Fruit fly (Drosophila melanogaster) whole organism, embryonic: Measurements from ENCODE around the gene RpL6.

Source experiments
- Bgb ChIP-seq: fragments of 200-800 bp; sonication (Bioruptor generic); IDR thresholded peaks from 2 replicates; pipeline ENCODE4 v1.3.6; 2022; ENCODE audit warnings: missing biosample characterization, missing genetic modification characterization; ENCODE audit not compliant: partially characterized antibody
- Blimp-1 ChIP-seq: fragments of 200-800 bp; sonication (Bioruptor generic); optimal IDR thresholded peaks from 3 replicates; lab custom pipeline; 2018; ENCODE audit warnings: missing biosample characterization, missing genetic modification characterization, mild to moderate bottlenecking, moderate library complexity, missing genetic modification reagents
- CG15479 ChIP-seq: fragments of 200-800 bp; sonication (Bioruptor generic); optimal IDR thresholded peaks from 3 replicates; lab custom pipeline; 2019; ENCODE audit warnings: missing biosample characterization, mild to moderate bottlenecking, missing genetic modification characterization, moderate library complexity
- CG17568 ChIP-seq: fragments of 200-800 bp; sonication (Bioruptor generic); optimal IDR thresholded peaks from 2 replicates; lab custom pipeline; 2018; ENCODE audit warnings: missing biosample characterization, mild to moderate bottlenecking, missing genetic modification characterization, moderate library complexity
- CG17912 ChIP-seq: fragments of 200-800 bp; sonication (Bioruptor generic); optimal IDR thresholded peaks from 2 replicates; lab custom pipeline; 2018; ENCODE audit warnings: missing biosample characterization, mild to moderate bottlenecking, missing genetic modification characterization
- CG1792 ChIP-seq: fragments of 200-800 bp; sonication (Bioruptor generic); optimal IDR thresholded peaks from 2 replicates; lab custom pipeline; 2016; ENCODE audit warnings: missing biosample characterization, missing genetic modification characterization
- CG18011 ChIP-seq: fragments of 200-800 bp; sonication (Bioruptor generic); optimal IDR thresholded peaks from 2 replicates; lab custom pipeline; 2017; ENCODE audit warnings: missing biosample characterization, missing genetic modification characterization, mild to moderate bottlenecking, moderate library complexity, missing genotype
- CG2199 ChIP-seq: fragments of 200-800 bp; sonication (Bioruptor generic); IDR thresholded peaks from 3 replicates; pipeline ENCODE4 v1.3.6; 2022; ENCODE audit warnings: missing biosample characterization, missing genetic modification characterization
- CG2202 ChIP-seq: fragments of 200-800 bp; sonication (Bioruptor generic); optimal IDR thresholded peaks from 2 replicates; lab custom pipeline; 2018; ENCODE audit warnings: missing biosample characterization, mild to moderate bottlenecking, missing genetic modification characterization
- CG3065 ChIP-seq: fragments of 200-800 bp; sonication (Bioruptor generic); optimal IDR thresholded peaks from 2 replicates; lab custom pipeline; 2016; ENCODE audit warnings: missing biosample characterization, missing genetic modification characterization
- CG32532 ChIP-seq: fragments of 200-800 bp; sonication (Bioruptor generic); IDR thresholded peaks from 2 replicates; pipeline ENCODE4 v1.3.6; 2022; ENCODE audit warnings: missing biosample characterization, missing genetic modification characterization
- CG4424 ChIP-seq: fragments of 200-800 bp; sonication (Bioruptor generic); optimal IDR thresholded peaks from 3 replicates; lab custom pipeline; 2016; ENCODE audit warnings: missing biosample characterization, missing genetic modification characterization
- CG5245 ChIP-seq: fragments of 200-800 bp; sonication (Bioruptor generic); optimal IDR thresholded peaks from 3 replicates; lab custom pipeline; 2016; ENCODE audit warnings: missing biosample characterization, missing genetic modification characterization
- CG6791 ChIP-seq: fragments of 200-800 bp; sonication (Bioruptor generic); IDR thresholded peaks from 3 replicates; pipeline ENCODE4 v1.3.6; 2022; ENCODE audit warnings: missing biosample characterization, missing genetic modification characterization; ENCODE audit not compliant: partially characterized antibody
- CG8089 ChIP-seq: fragments of 200-800 bp; sonication (Bioruptor generic); optimal IDR thresholded peaks from 3 replicates; lab custom pipeline; 2016; ENCODE audit warnings: missing biosample characterization, missing genetic modification characterization
- D19A ChIP-seq: fragments of 200-800 bp; optimal IDR thresholded peaks from 3 replicates; lab custom pipeline; 2019; ENCODE audit warnings: missing biosample characterization, mild to moderate bottlenecking, missing genetic modification characterization, moderate library complexity
- E2f2 ChIP-seq: fragments of 200-800 bp; sonication (Bioruptor generic); IDR thresholded peaks from 2 replicates; pipeline ENCODE4 v1.3.6; 2022; ENCODE audit warnings: missing biosample characterization, missing genetic modification characterization
- HHEX ChIP-seq: fragments of 200-800 bp; sonication (Bioruptor generic); optimal IDR thresholded peaks from 3 replicates; lab custom pipeline; 2017; ENCODE audit warnings: missing biosample characterization, mild to moderate bottlenecking, missing genetic modification characterization, missing genetic modification reagents
- HLHmδ ChIP-seq: fragments of 200-800 bp; sonication (Bioruptor generic); optimal IDR thresholded peaks from 2 replicates; lab custom pipeline; 2018; ENCODE audit warnings: missing biosample characterization, mild to moderate bottlenecking, missing genetic modification characterization, moderate library complexity
- Hand ChIP-seq: fragments of 200-800 bp; sonication (Bioruptor generic); optimal IDR thresholded peaks from 2 replicates; lab custom pipeline; 2017; ENCODE audit warnings: mild to moderate bottlenecking, missing biosample characterization, missing genetic modification reagents, missing genetic modification characterization
- HmgZ ChIP-seq: fragments of 200-800 bp; sonication (Bioruptor generic); optimal IDR thresholded peaks from 2 replicates; lab custom pipeline; 2018; ENCODE audit warnings: missing biosample characterization, mild to moderate bottlenecking, missing genetic modification characterization
- Hr78 ChIP-seq, 2 experiments: fragments of 200-800 bp in 1 of 2; fragments of >200 bp in 1 of 2; sonication (Bioruptor generic) in 1 of 2; optimal IDR thresholded peaks; 2 replicates each; lab custom pipeline; 2017 to 2019; ENCODE audit warnings: missing biosample characterization in 2 of 2, missing genetic modification characterization in 2 of 2, mild to moderate bottlenecking in 1 of 2, moderate library complexity in 1 of 2
- Med ChIP-seq: fragments of 200-800 bp; sonication (Bioruptor generic); peaks from one replicate; lab custom pipeline; 2016; ENCODE audit warnings: missing biosample characterization, missing genetic modification characterization, mild to moderate bottlenecking, inconsistent platforms, moderate library complexity
- Mes4 ChIP-seq: fragments of 200-800 bp; sonication (Bioruptor generic); optimal IDR thresholded peaks from 2 replicates; lab custom pipeline; 2016; ENCODE audit warnings: missing biosample characterization, missing genetic modification characterization
- PHDP ChIP-seq: fragments of 200-800 bp; sonication (Bioruptor generic); optimal IDR thresholded peaks from 3 replicates; lab custom pipeline; 2018; ENCODE audit warnings: missing biosample characterization, mild to moderate bottlenecking, missing genetic modification characterization, moderate library complexity
- Ssrp ChIP-seq: fragments of 200-800 bp; sonication (Bioruptor generic); optimal IDR thresholded peaks from 2 replicates; lab custom pipeline; 2018; ENCODE audit warnings: missing biosample characterization, mild to moderate bottlenecking, missing genetic modification characterization, moderate library complexity
- Xbp1 ChIP-seq: fragments of 200-800 bp; sonication (Bioruptor generic); optimal IDR thresholded peaks from 3 replicates; lab custom pipeline; 2016; ENCODE audit warnings: missing biosample characterization, mild to moderate bottlenecking, missing genetic modification characterization
- danr ChIP-seq: fragments of 200-800 bp; sonication (Bioruptor generic); IDR thresholded peaks from 2 replicates; pipeline ENCODE4 v1.3.6; 2022; ENCODE audit warnings: missing biosample characterization, missing genetic modification characterization
- dysf ChIP-seq: fragments of 200-800 bp; sonication (Bioruptor generic); IDR thresholded peaks from 3 replicates; pipeline ENCODE4 v1.3.6; 2022; ENCODE audit warnings: missing biosample characterization, missing genetic modification characterization
- exex ChIP-seq: fragments of 200-800 bp; sonication (Bioruptor generic); optimal IDR thresholded peaks from 4 replicates; lab custom pipeline; 2018; ENCODE audit warnings: missing biosample characterization, mild to moderate bottlenecking, missing genetic modification characterization, moderate library complexity
- gcm2 ChIP-seq: fragments of 200-800 bp; sonication (Bioruptor generic); optimal IDR thresholded peaks from 2 replicates; lab custom pipeline; 2016; ENCODE audit warnings: missing biosample characterization, missing genetic modification characterization
- gfzf ChIP-seq: fragments of 200-800 bp; sonication (Bioruptor generic); optimal IDR thresholded peaks from 2 replicates; lab custom pipeline; 2016; ENCODE audit warnings: missing biosample characterization, mild to moderate bottlenecking, missing genetic modification characterization, moderate library complexity
- grau ChIP-seq: fragments of 200-800 bp; optimal IDR thresholded peaks from 3 replicates; lab custom pipeline; 2019; ENCODE audit warnings: missing biosample characterization, mild to moderate bottlenecking, missing genetic modification characterization, moderate library complexity
- grn ChIP-seq: fragments of 200-800 bp; sonication (Bioruptor generic); optimal IDR thresholded peaks from 3 replicates; lab custom pipeline; 2017; ENCODE audit warnings: missing biosample characterization, missing genetic modification characterization
- nmo ChIP-seq: fragments of 200-800 bp; sonication (Bioruptor generic); optimal IDR thresholded peaks from 2 replicates; lab custom pipeline; 2018; ENCODE audit warnings: missing biosample characterization, mild to moderate bottlenecking, missing genetic modification characterization, moderate library complexity
- pfk ChIP-seq: fragments of 200-800 bp; sonication (Bioruptor generic); optimal IDR thresholded peaks from 2 replicates; lab custom pipeline; 2018; ENCODE audit warnings: missing biosample characterization, mild to moderate bottlenecking, missing genetic modification characterization, moderate library complexity
- prd ChIP-seq, 3 experiments: fragments of >200 bp in 2 of 3; fragments of 200-800 bp in 1 of 3; sonication (Bioruptor generic) in 1 of 3; optimal IDR thresholded peaks in 2 of 3; IDR thresholded peaks in 1 of 3; 2 replicates in 2 of 3; 3 replicates in 1 of 3; pipeline versions ENCODE4 v1.3.6 to Lab custom; 2017 to 2022; ENCODE audit warnings: missing biosample characterization in 1 of 3, missing genetic modification characterization in 1 of 3
- row ChIP-seq: fragments of 200-800 bp; sonication (Bioruptor generic); IDR thresholded peaks from 3 replicates; pipeline ENCODE4 v1.3.6; 2022; ENCODE audit warnings: missing biosample characterization, missing genetic modification characterization
- schlank ChIP-seq: fragments of 200-800 bp; sonication (Bioruptor generic); optimal IDR thresholded peaks from 2 replicates; lab custom pipeline; 2018; ENCODE audit warnings: missing biosample characterization, mild to moderate bottlenecking, missing genetic modification characterization
- sd ChIP-seq: fragments of 200-800 bp; sonication (Bioruptor generic); optimal IDR thresholded peaks from 3 replicates; lab custom pipeline; 2018; ENCODE audit warnings: missing biosample characterization, mild to moderate bottlenecking, missing genetic modification characterization, moderate library complexity
- sens-2 ChIP-seq: fragments of 200-800 bp; sonication (Bioruptor generic); IDR thresholded peaks from 2 replicates; pipeline ENCODE4 v1.3.6; 2022; ENCODE audit warnings: missing biosample characterization, missing genetic modification characterization
- sim ChIP-seq: fragments of 200-800 bp; sonication (Bioruptor generic); IDR thresholded peaks from 2 replicates; pipeline ENCODE4 v1.3.6; 2022; ENCODE audit warnings: missing biosample characterization, missing genetic modification characterization
- tin ChIP-seq: fragments of 200-800 bp; sonication (Bioruptor generic); optimal IDR thresholded peaks from 3 replicates; lab custom pipeline; 2016; ENCODE audit warnings: missing biosample characterization, missing genetic modification characterization
- tup ChIP-seq: fragments of 200-800 bp; sonication (Bioruptor generic); optimal IDR thresholded peaks from 2 replicates; lab custom pipeline; 2016; ENCODE audit warnings: missing biosample characterization, mild to moderate bottlenecking, missing genetic modification characterization, moderate library complexity

The RpL6 gene

dm6 chr3R:31606242-31607143 lies 10.5 kb upstream of the RpL6 start (continued):
- TF ChIP-seq CG15479 (GFP tag; lab: Kevin White, UChicago) (peak; percentile 93), gfzf (GFP tag; lab: Kevin White, UChicago) (peak; percentile 8), tin (no peak), CG6791 (0 out of 3 replicates have a peak, but pooled peaks have one; percentile 4), Med (GFP tag; lab: Kevin White, UChicago) (peak; percentile 6), PHDP (tag; lab: Kevin White, UChicago) (no peak)

- peak; percentile 70 for TF ChIP-seq grn (GFP tag; lab: Kevin White, UChicago)
- TF ChIP-seq CG3065 (GFP tag; lab: Kevin White, UChicago) = no peak
- peak; percentile 58 for TF ChIP-seq Blimp-1 (GFP tag; lab: Kevin White, UChicago)
These were observed 9.8 kb upstream of the RpL6 start for dm6 chr3R:31605790-31606189.

- no peak for TF ChIP-seq sd (tag; lab: Kevin White, UChicago)
- no peak for TF ChIP-seq Hand (GFP tag; lab: Kevin White, UChicago)
- no peak for TF ChIP-seq CG8089 (GFP tag; lab: Kevin White, UChicago)
- TF ChIP-seq D19A (tag; lab: Kevin White, UChicago) = no peak
- TF ChIP-seq Hr78 (GFP tag; optimal IDR thresholded peaks at IDR 0.05; lab: Kevin White, UChicago) = peak in 1 of 2 experiments; percentile 90
- TF ChIP-seq sens-2 (GFP tag; lab: Robert Waterston, UW) = no peak
- peak; percentile 12 for TF ChIP-seq HmgZ (tag; lab: Kevin White, UChicago)
- no peak for TF ChIP-seq Ssrp (tag; lab: Kevin White, UChicago)
- TF ChIP-seq row (GFP tag; lab: Robert Waterston, UW) = 0 out of 3 replicates have a peak, but pooled peaks have one; percentile 7
- TF ChIP-seq tup = no peak
- no peak for TF ChIP-seq CG4424 (GFP tag; lab: Kevin White, UChicago)
- TF ChIP-seq CG32532 = no peak
- peak; percentile 84 for TF ChIP-seq grau (tag; lab: Kevin White, UChicago)
- TF ChIP-seq CG2202 = no peak
- peak; percentile 8 for TF ChIP-seq exex (tag; lab: Kevin White, UChicago)
- TF ChIP-seq CG3065 (GFP tag; lab: Kevin White, UChicago) = no peak
- TF ChIP-seq CG2199 (GFP tag; lab: Robert Waterston, UW) = 0 out of 3 replicates have a peak, but pooled peaks have one; percentile 27
- peak; percentile 10 for TF ChIP-seq CG17568 (GFP tag; lab: Kevin White, UChicago)
- no peak for TF ChIP-seq CG18011 (GFP tag; lab: Kevin White, UChicago)
- TF ChIP-seq E2f2 (GFP tag; lab: Robert Waterston, UW) = 0 out of 2 replicates have a peak, but pooled peaks have one; percentile 9
- no peak for TF ChIP-seq prd (optimal IDR thresholded peaks at IDR 0.05; lab: Kevin White, UChicago)
- no peak for TF ChIP-seq prd (GFP tag; IDR thresholded peaks at IDR 0.05; lab: Robert Waterston, UW)
- TF ChIP-seq CG1792 (GFP tag; lab: Kevin White, UChicago) = no peak
- TF ChIP-seq Xbp1 (GFP tag; lab: Kevin White, UChicago) = no peak
- TF ChIP-seq Mes4 (GFP tag; lab: Kevin White, UChicago) = no peak
- peak; percentile 9 for TF ChIP-seq HHEX
- TF ChIP-seq Bgb (GFP tag; lab: Robert Waterston, UW) = no peak
- TF ChIP-seq gcm2 (GFP tag; lab: Kevin White, UChicago) = no peak
- no peak for TF ChIP-seq CG5245 (GFP tag; lab: Kevin White, UChicago)
- TF ChIP-seq pfk = peak; percentile 66
- TF ChIP-seq danr (GFP tag; lab: Robert Waterston, UW) = no peak
- TF ChIP-seq schlank = no peak
- no peak for TF ChIP-seq HLHmδ (GFP tag; lab: Kevin White, UChicago)
- TF ChIP-seq nmo (GFP tag; lab: Kevin White, UChicago) = no peak
- no peak for TF ChIP-seq sim
- TF ChIP-seq CG17912 (GFP tag; lab: Kevin White, UChicago) = no peak
- 0 out of 3 replicates have a peak, but pooled peaks have one; percentile 13 for TF ChIP-seq dysf (GFP tag; lab: Robert Waterston, UW)
These were observed 9.1 kb upstream of the RpL6 start for dm6 chr3R:31605117-31605432.
